Worm (Caenorhabditis elegans) whole organism, L4/young adult: Measurements from ENCODE around the gene rha-2.

Experiments
- W03F9.2 ChIP-seq: fragments of 150-350 bp; optimal IDR thresholded peaks from 2 replicates; lab custom pipeline; 2014; ENCODE audit warnings: missing biosample characterization, missing genetic modification characterization
- him-1 ChIP-seq: sonication (generic microtip); optimal IDR thresholded peaks from 2 replicates; lab custom pipeline; 2016; ENCODE audit warnings: missing genotype, missing genetic modification reagents, missing genetic modification characterization, missing compliant biosample characterization

- TF ChIP-seq him-1 (tag; lab: Kevin White, UChicago), result no peak
- no peak for TF ChIP-seq W03F9.2 (tag; lab: Kevin White, UChicago)
Measured at ce11 chrIII:8560398-8560797, 54.0 kb downstream of the rha-2 start.
